Fruit fly (Drosophila melanogaster): ENCODE data around the gene MnM.

DNA sequence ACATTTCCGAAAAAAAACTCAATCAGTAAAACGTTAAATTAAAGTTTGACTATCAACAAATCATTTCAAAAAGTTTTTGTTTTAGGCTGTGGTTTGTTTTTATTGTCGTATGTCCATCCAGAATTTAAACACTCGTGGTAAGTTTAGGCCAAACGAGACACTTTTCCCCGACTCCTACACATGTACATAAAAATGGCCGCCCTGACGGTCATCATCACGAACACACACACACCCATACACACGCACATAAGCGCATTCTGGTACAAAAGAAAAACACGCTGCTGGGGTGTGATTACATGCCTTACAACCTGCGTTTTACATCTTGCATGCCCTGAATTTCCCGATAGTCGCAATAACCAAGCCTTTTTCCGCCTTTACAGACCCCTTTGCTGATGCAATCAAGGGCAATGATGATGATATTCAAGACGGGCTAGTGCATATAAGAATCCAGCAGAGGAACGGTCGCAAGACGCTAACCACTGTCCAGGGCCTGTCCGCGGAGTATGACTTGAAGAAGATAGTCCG, 45.1 kb upstream of the MnM start:
- TF ChIP-seq ttk (optimal IDR thresholded peaks at IDR 0.05): no peak
- no peak for TF ChIP-seq h (optimal IDR thresholded peaks at IDR 0.05)
- TF ChIP-seq psq (optimal IDR thresholded peaks at IDR 0.05): no peak
- TF ChIP-seq Myc (optimal IDR thresholded peaks at IDR 0.05): no peak

Data from Kc167 (cell line).